Worm (Caenorhabditis elegans): Measurements from ENCODE around the gene gex-5.
"Not testable (repeated sequence)": the region's sequence is repeated elsewhere in the genome, so short reads cannot be mapped to it uniquely, and the experiment has no call there.

gex-5 gene

ce11 chrIII:4781937-4782576 is at the start of gene gex-5, which contains the start of gene C38D4.10:
TSS of gene gex-5 (minus strand) at chrIII:4781987.
TSS of gene C38D4.10 (plus strand) at chrIII:4782526.
- TF ChIP-seq odd-2 (tag; optimal IDR thresholded peaks at IDR 0.05); T23F11.4 (GFP tag; optimal IDR thresholded peaks at IDR 0.05); nfya-1 (tag; optimal IDR thresholded peaks at IDR 0.05): not testable (repeated sequence)

DNA sequence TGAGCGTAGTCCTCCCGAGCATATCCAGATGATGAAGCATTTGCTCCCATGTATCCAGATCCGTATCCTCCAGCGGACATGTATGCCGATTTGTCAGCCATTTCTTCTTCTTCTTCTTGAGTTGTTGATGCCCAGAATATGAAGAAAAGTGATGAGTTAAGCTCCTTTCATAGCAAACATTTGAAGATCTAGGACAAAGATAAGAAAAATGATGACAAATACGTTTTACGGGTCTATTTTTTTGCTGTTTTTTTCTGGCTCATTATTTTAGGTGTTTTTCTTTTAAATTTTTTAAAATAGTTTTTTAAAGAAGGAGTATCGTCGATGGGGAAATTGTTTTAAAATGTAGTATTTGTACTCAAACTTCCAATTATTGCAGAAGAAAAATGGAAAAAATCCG is 48.4 kb upstream of the gex-5 start, which contains the start of gene nspd-9:
TSS of gene nspd-9 (minus strand) at position 101 of the 400 bp plus-strand sequence.
- TF ChIP-seq zip-5 (tag; optimal IDR thresholded peaks at IDR 0.05) = no peak
- no peak for TF ChIP-seq ceh-24 (tag; optimal IDR thresholded peaks at IDR 0.05)

DNA sequence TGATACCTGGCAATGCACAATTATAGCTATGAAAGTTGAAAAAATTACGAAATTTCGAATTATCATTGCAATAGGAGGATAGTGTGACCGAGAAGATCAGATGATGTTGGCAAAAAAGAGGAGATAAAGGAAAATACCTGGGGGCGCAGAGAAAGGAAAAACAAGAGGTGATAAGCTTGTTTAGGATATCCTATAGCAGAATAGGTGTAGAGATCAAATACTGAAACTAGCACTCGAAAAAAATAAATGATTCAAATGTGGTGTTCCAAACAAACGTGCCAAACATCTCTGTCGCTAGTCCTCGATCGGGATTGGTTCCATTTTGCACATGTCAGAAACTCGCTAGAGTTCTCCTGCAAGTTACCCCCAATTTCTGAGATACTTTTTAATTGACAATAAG is 47.7 kb upstream of the gex-5 start, which contains the start of gene F26A1.9:
TSS of gene F26A1.9 (minus strand) at position 101 of the 400 bp plus-strand sequence.
- TF ChIP-seq C08G9.2 (tag; optimal IDR thresholded peaks at IDR 0.05) (no peak), mec-3 (tag; optimal IDR thresholded peaks at IDR 0.05; ENCODE audit: borderline replicate concordance) (no peak), ceh-9 (tag; optimal IDR thresholded peaks at IDR 0.05) (no peak), pax-1 (tag; optimal IDR thresholded peaks at IDR 0.05) (no peak), ets-4 (tag; optimal IDR thresholded peaks at IDR 0.05) (no peak), nhr-11 (tag; optimal IDR thresholded peaks at IDR 0.05) (no peak), tbx-7 (tag; optimal IDR thresholded peaks at IDR 0.05) (no peak), fax-1 (tag; optimal IDR thresholded peaks at IDR 0.05) (no peak), nhr-232 (tag; optimal IDR thresholded peaks at IDR 0.05) (no peak), ceh-14 (tag; optimal IDR thresholded peaks at IDR 0.05) (no peak), fkh-6 (tag; optimal IDR thresholded peaks at IDR 0.05) (no peak), sox-2 (GFP tag; IDR thresholded peaks at IDR 0.05) (no peak), ttx-3 (tag; optimal IDR thresholded peaks at IDR 0.05) (no peak), odd-2 (tag; optimal IDR thresholded peaks at IDR 0.05) (no peak), rnt-1 (tag; optimal IDR thresholded peaks at IDR 0.05) (no peak), ceh-34 (tag; optimal IDR thresholded peaks at IDR 0.05) (no peak), elt-4 (tag; optimal IDR thresholded peaks at IDR 0.05) (no peak), ref-2 (tag; optimal IDR thresholded peaks at IDR 0.05) (no peak), ama-1 (optimal IDR thresholded peaks at IDR 0.05) (no peak)

DNA sequence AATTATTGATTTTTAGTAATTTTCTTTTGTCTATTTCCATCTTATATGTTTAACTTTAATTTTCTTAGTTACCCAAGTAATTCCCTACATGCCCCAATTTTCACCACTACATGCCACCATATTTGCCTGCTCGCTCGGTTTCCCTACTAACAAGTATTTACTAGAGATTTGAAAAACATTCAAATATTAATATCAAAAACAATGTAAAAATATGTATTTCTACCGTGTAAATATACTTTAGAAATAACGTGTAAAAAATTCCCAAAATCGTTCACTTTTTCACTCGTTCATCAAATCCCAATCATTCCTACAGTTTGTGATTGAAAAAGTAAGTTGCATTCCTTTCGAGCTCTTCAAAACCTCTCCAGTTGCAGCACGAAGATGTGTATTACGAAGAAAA is 44.8 kb upstream of the gex-5 start, which contains the start of gene F26A1.3:
TSS of gene F26A1.3 (plus strand) at position 301 of the 400 bp plus-strand sequence.
- no peak for TF ChIP-seq ttx-3 (tag; optimal IDR thresholded peaks at IDR 0.05)
- no peak for TF ChIP-seq zip-5 (tag; optimal IDR thresholded peaks at IDR 0.05)
- TF ChIP-seq ztf-16 (tag; optimal IDR thresholded peaks at IDR 0.05) = no peak
- TF ChIP-seq unc-42 (tag; optimal IDR thresholded peaks at IDR 0.05) = no peak
- TF ChIP-seq mec-3 (tag; optimal IDR thresholded peaks at IDR 0.05; ENCODE audit: borderline replicate concordance) = no peak
- TF ChIP-seq nfya-1 (tag; optimal IDR thresholded peaks at IDR 0.05) = no peak

DNA sequence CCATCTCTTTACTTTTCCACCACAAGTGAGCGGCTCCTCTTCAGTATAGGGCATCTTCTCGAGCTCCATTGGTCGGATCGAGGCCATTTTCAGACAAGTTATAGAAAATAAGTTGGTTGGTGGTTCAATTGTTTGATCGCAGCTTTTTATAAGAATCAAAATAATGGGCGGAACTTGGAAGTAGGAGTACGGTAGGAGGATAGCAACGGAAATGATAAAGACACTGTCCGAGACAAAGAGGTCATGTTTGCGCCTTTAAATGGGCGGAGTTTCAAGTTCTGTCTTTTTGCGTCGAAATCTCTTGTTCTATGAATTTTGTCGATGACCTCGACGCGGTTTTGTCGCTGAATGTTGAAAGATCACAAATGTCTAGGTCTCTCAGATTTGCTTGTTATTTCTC is 40.4 kb upstream of the gex-5 start, which contains the start of gene F26A1.8:
TSS of gene F26A1.8 (minus strand) at position 101 of the 400 bp plus-strand sequence.
- TF ChIP-seq ceh-22 (tag; optimal IDR thresholded peaks at IDR 0.05) (no peak), ceh-34 (tag; optimal IDR thresholded peaks at IDR 0.05) (no peak)

ce11 chrIII:4819843-4820242 is 38.1 kb upstream of the gex-5 start, which contains the start of gene F26A1.7:
TSS of gene F26A1.7 (minus strand) at chrIII:4819943.
- TF ChIP-seq lim-6 (tag; optimal IDR thresholded peaks at IDR 0.05) (no peak), pag-3 (tag; optimal IDR thresholded peaks at IDR 0.05; ENCODE audit: borderline replicate concordance) (no peak), tbx-7 (tag; optimal IDR thresholded peaks at IDR 0.05) (no peak)

- TF ChIP-seq hlh-8 (tag; optimal IDR thresholded peaks at IDR 0.05) = no peak
- TF ChIP-seq unc-86 (tag; optimal IDR thresholded peaks at IDR 0.05) = no peak
- TF ChIP-seq odd-2 (tag; optimal IDR thresholded peaks at IDR 0.05) = no peak
- TF ChIP-seq hlh-13 (GFP tag; optimal IDR thresholded peaks at IDR 0.05) = no peak
- no peak for TF ChIP-seq pqm-1 (tag; optimal IDR thresholded peaks at IDR 0.05)
- no peak for TF ChIP-seq ceh-31 (tag; optimal IDR thresholded peaks at IDR 0.05)
- TF ChIP-seq dve-1 (tag; optimal IDR thresholded peaks at IDR 0.05) = no peak
- no peak for TF ChIP-seq unc-55 (GFP tag; optimal IDR thresholded peaks at IDR 0.05)
- TF ChIP-seq ama-1 (optimal IDR thresholded peaks at IDR 0.05) = no peak
- TF ChIP-seq pag-3 (tag; optimal IDR thresholded peaks at IDR 0.05; ENCODE audit: borderline replicate concordance) = no peak
- TF ChIP-seq sdc-2 (tag; optimal IDR thresholded peaks at IDR 0.05) = no peak
- TF ChIP-seq syd-9 (tag; optimal IDR thresholded peaks at IDR 0.05) = no peak
- TF ChIP-seq nhr-232 (tag; optimal IDR thresholded peaks at IDR 0.05) = no peak
- TF ChIP-seq fkh-10 (GFP tag; optimal IDR thresholded peaks at IDR 0.05) = no peak
- TF ChIP-seq dmd-4 (tag; optimal IDR thresholded peaks at IDR 0.05; ENCODE audit: borderline replicate concordance) = no peak
- TF ChIP-seq pax-1 (tag; optimal IDR thresholded peaks at IDR 0.05) = no peak
- no peak for TF ChIP-seq F13H6.1 (tag; optimal IDR thresholded peaks at IDR 0.05)
These were observed 35.5 kb upstream of the gex-5 start, which contains the start of gene F26A1.4 for ce11 chrIII:4817240-4817639. TSS of gene F26A1.4 (plus strand) at chrIII:4817540.

All from whole organism, late embryonic.